Worm (Caenorhabditis elegans): ENCODE measurements around the gene tag-30.

Gene tag-30

DNA sequence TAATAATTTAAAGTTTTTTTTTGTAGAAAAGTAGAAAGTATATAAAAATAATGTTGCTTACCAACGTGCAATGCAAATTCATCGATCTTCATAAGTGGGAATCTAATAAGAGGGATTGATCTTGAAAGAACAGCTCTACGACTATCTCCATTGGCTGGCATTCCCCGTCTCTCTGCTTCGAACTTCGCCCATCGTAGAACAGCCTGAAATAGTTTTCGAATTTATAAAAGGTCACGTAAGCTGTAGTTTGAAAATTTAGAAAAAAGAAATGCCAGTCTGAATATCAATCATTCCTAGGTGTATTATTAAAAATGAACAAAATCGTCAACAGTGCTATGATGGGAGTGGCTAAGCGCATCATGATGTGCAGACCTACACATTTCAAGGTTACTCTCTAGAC is 3.1 kb downstream of the tag-30 start, which contains the start of gene F38H4.5:
Gene F38H4.5 (plus strand): TSS at position 301 of the 400 bp plus-strand sequence.
- TF ChIP-seq hlh-6 (tag; optimal IDR thresholded peaks at IDR 0.05), result no peak
- no peak for TF ChIP-seq tbx-7 (tag; optimal IDR thresholded peaks at IDR 0.05)
- no peak for TF ChIP-seq pqm-1 (tag; optimal IDR thresholded peaks at IDR 0.05)
- no peak for TF ChIP-seq ceh-31 (tag; optimal IDR thresholded peaks at IDR 0.05)
- no peak for TF ChIP-seq pros-1 (tag; optimal IDR thresholded peaks at IDR 0.05)
- no peak for TF ChIP-seq ceh-18 (tag; optimal IDR thresholded peaks at IDR 0.05)
- no peak for TF ChIP-seq ahr-1 (tag; optimal IDR thresholded peaks at IDR 0.05)

- TF ChIP-seq ceh-48 (tag; optimal IDR thresholded peaks at IDR 0.05) (no peak), fax-1 (tag; optimal IDR thresholded peaks at IDR 0.05) (no peak), hlh-6 (tag; optimal IDR thresholded peaks at IDR 0.05) (no peak), fkh-6 (tag; optimal IDR thresholded peaks at IDR 0.05) (no peak), sox-2 (GFP tag; IDR thresholded peaks at IDR 0.05) (no peak), unc-3 (GFP tag; conservative IDR thresholded peaks at IDR 0.05) (no peak), unc-3 (tag; optimal IDR thresholded peaks at IDR 0.05) (no peak), ztf-16 (tag; optimal IDR thresholded peaks at IDR 0.05) (no peak), ceh-2 (tag; optimal IDR thresholded peaks at IDR 0.05) (no peak), pax-1 (tag; optimal IDR thresholded peaks at IDR 0.05) (no peak), elt-2 (tag; optimal IDR thresholded peaks at IDR 0.05) (no peak), K09A11.1 (tag; optimal IDR thresholded peaks at IDR 0.05; ENCODE audit: insufficient read depth) (no peak), sdc-2 (tag; optimal IDR thresholded peaks at IDR 0.05) (no peak), hlh-13 (GFP tag; optimal IDR thresholded peaks at IDR 0.05) (no peak)
Measured at ce11 chrIV:11847771-11848312, 7.1 kb downstream of the tag-30 start, which contains the start of the genes F38H4.6 and F38H4.4. Gene F38H4.6 (minus strand): TSS chrIV:11847871. Gene F38H4.4 (plus strand): TSS chrIV:11848262.

DNA sequence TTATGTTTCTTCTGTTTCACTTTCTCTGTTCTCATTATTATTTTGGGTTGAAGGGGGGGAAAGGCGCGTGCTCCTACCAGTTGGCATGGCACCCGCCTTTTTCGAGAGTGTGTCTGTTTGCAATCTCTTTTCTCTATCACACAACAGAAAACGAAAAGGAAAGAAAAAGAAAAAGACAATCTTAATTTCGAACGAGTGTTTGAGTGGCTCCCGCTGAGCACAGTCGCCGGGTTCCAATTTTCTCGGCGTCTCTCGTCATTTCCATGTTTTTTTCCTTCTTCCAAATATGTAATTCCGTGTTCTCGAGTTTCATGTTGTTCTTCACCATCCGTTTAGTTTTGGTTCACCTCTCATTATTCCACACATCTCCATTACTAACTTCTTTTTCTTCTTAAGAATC is 12.8 kb downstream of the tag-30 start, which contains the start of gene F38H4.3:
Gene F38H4.3 (plus strand): TSS at position 301 of the 400 bp plus-strand sequence.
- no peak for TF ChIP-seq Y22D7AL.16 (tag; optimal IDR thresholded peaks at IDR 0.05)
- TF ChIP-seq unc-42 (tag; optimal IDR thresholded peaks at IDR 0.05), result no peak
- TF ChIP-seq ceh-9 (tag; optimal IDR thresholded peaks at IDR 0.05), result no peak
- TF ChIP-seq pat-9 (tag; optimal IDR thresholded peaks at IDR 0.05), result no peak
- no peak for TF ChIP-seq zip-5 (tag; optimal IDR thresholded peaks at IDR 0.05)
- TF ChIP-seq ceh-31 (tag; optimal IDR thresholded peaks at IDR 0.05), result no peak
- TF ChIP-seq ceh-24 (tag; optimal IDR thresholded peaks at IDR 0.05), result no peak
- TF ChIP-seq che-1 (tag; optimal IDR thresholded peaks at IDR 0.05), result no peak

DNA sequence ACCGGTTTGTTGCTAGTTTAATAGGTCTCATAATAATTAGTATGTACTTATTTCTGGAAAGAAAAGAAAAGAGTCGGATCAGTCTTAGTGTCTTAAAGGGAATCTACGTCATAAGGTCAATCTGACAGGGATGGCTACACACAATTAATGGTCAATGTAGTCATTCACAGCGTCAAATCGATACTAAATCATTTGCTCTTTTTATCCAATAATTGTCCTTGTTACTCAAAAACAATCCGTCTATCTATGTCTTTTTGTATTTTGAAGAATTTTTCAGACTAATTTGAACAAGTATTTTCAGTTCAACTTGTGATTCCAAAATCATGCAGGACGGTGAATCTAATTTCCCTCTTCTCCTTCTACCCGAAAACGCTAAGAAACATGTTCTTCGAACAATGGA is 16.3 kb downstream of the tag-30 start, which contains the start of gene fbxb-3:
Gene fbxb-3 (plus strand): TSS at position 301 of the 400 bp plus-strand sequence.
- TF ChIP-seq dmd-4 (tag; optimal IDR thresholded peaks at IDR 0.05; ENCODE audit: borderline replicate concordance), result no peak
- no peak for TF ChIP-seq pha-4 (tag; optimal IDR thresholded peaks at IDR 0.05)
- no peak for TF ChIP-seq ttx-3 (tag; optimal IDR thresholded peaks at IDR 0.05)
- no peak for TF ChIP-seq ztf-16 (tag; optimal IDR thresholded peaks at IDR 0.05)
- TF ChIP-seq Y22D7AL.16 (tag; optimal IDR thresholded peaks at IDR 0.05), result no peak
- TF ChIP-seq eyg-1 (tag; optimal IDR thresholded peaks at IDR 0.05), result no peak
- no peak for TF ChIP-seq ceh-9 (tag; optimal IDR thresholded peaks at IDR 0.05)
- TF ChIP-seq zip-5 (tag; optimal IDR thresholded peaks at IDR 0.05), result no peak
- TF ChIP-seq rnt-1 (tag; optimal IDR thresholded peaks at IDR 0.05), result no peak

DNA sequence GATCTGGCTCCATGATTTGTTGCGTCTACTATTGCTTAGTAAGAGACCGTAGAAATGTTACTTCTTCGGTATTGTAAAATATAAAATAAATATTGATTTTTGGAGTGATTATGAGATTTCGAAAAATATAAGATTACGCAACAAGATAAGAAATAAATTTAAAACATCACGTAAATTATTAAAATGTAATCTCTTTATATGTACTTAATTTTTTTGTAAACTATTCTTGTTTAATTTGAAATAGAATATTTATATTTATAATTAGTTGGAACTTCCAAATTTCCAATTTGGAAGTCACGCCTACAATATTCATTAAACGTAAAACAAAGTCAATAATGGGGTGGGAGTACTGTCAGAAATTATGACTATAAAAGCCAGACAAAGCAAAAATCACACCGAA is 21.5 kb downstream of the tag-30 start, which contains the start of gene M117.4:
Gene M117.4 (minus strand): TSS at position 101 of the 400 bp plus-strand sequence.
- TF ChIP-seq mec-3 (tag; optimal IDR thresholded peaks at IDR 0.05; ENCODE audit: borderline replicate concordance), result no peak
- no peak for TF ChIP-seq ahr-1 (tag; optimal IDR thresholded peaks at IDR 0.05)
- TF ChIP-seq che-1 (tag; optimal IDR thresholded peaks at IDR 0.05), result no peak
- no peak for TF ChIP-seq pat-9 (tag; optimal IDR thresholded peaks at IDR 0.05)
- no peak for TF ChIP-seq hlh-15 (tag; optimal IDR thresholded peaks at IDR 0.05)
- TF ChIP-seq fkh-10 (GFP tag; optimal IDR thresholded peaks at IDR 0.05), result no peak
- TF ChIP-seq tbx-7 (tag; optimal IDR thresholded peaks at IDR 0.05), result no peak
- no peak for TF ChIP-seq npax-4 (tag; optimal IDR thresholded peaks at IDR 0.05)
- TF ChIP-seq ref-2 (tag; optimal IDR thresholded peaks at IDR 0.05), result no peak
- no peak for TF ChIP-seq hlh-30 (tag; optimal IDR thresholded peaks at IDR 0.05; ENCODE audit: insufficient read depth)
- TF ChIP-seq ama-1 (optimal IDR thresholded peaks at IDR 0.05), result no peak
- TF ChIP-seq K09A11.1 (tag; optimal IDR thresholded peaks at IDR 0.05; ENCODE audit: insufficient read depth), result no peak
- no peak for TF ChIP-seq sox-4 (tag; optimal IDR thresholded peaks at IDR 0.05)
- TF ChIP-seq pros-1 (tag; optimal IDR thresholded peaks at IDR 0.05), result no peak
- TF ChIP-seq odd-2 (tag; optimal IDR thresholded peaks at IDR 0.05), result no peak
- no peak for TF ChIP-seq nhr-232 (tag; optimal IDR thresholded peaks at IDR 0.05)
- no peak for TF ChIP-seq ceh-45 (GFP tag; IDR thresholded peaks at IDR 0.05)
- no peak for TF ChIP-seq ets-4 (tag; optimal IDR thresholded peaks at IDR 0.05)
- TF ChIP-seq sox-2 (GFP tag; IDR thresholded peaks at IDR 0.05), result no peak
